Worm (Caenorhabditis elegans) whole organism, L3 larva: Measurements from ENCODE around the gene ZK1098.2.
A peak's percentile ranks its signal among the peaks of the same experiment; 100 is the strongest.

Experiments
- R02D3.7 ChIP-seq: fragments of 150-350 bp; optimal IDR thresholded peaks from 2 replicates; lab custom pipeline; 2014; ENCODE audit warnings: missing biosample characterization, missing genetic modification characterization
- ZK546.5 ChIP-seq: sonication (generic microtip); optimal IDR thresholded peaks from 2 replicates; lab custom pipeline; 2017; ENCODE audit warnings: missing biosample characterization, missing genetic modification characterization
- aly-2 ChIP-seq: fragments of 150-350 bp; optimal IDR thresholded peaks from 2 replicates; lab custom pipeline; 2014; ENCODE audit warnings: missing biosample characterization, missing genetic modification characterization
- ama-1 ChIP-seq: fragments of 150-350 bp; optimal IDR thresholded peaks from 2 replicates; lab custom pipeline; 2018
- ceh-16 ChIP-seq: sonication (generic microtip); optimal IDR thresholded peaks from 2 replicates; lab custom pipeline; 2017; ENCODE audit warnings: missing biosample characterization, missing genetic modification characterization
- ceh-28 ChIP-seq: fragments of 150-350 bp; optimal IDR thresholded peaks from 2 replicates; lab custom pipeline; 2014; ENCODE audit warnings: missing biosample characterization, missing genetic modification reagents, missing genetic modification characterization
- ceh-9 ChIP-seq: sonication (generic microtip); optimal IDR thresholded peaks from 2 replicates; lab custom pipeline; 2018; ENCODE audit warnings: missing biosample characterization, missing genetic modification characterization
- egl-5 ChIP-seq: fragments of 150-350 bp; optimal IDR thresholded peaks from 2 replicates; lab custom pipeline; 2017; ENCODE audit warnings: missing biosample characterization, missing genetic modification reagents, missing genetic modification characterization, inconsistent platforms
- elt-1 ChIP-seq: fragments of 150-350 bp; optimal IDR thresholded peaks from 2 replicates; lab custom pipeline; 2014; ENCODE audit warnings: missing biosample characterization, missing genetic modification characterization
- elt-3 ChIP-seq, 3 experiments: fragments of 150-350 bp in 1 of 3; sonication (generic microtip) in 2 of 3; optimal IDR thresholded peaks; 2 replicates in 2 of 3; 4 replicates in 1 of 3; lab custom pipeline; 2014 to 2017; ENCODE audit warnings: missing biosample characterization in 3 of 3, missing genetic modification characterization in 3 of 3
- eor-1 ChIP-seq, 2 experiments: fragments of 150-350 bp; optimal IDR thresholded peaks; 2 replicates each; lab custom pipeline; 2014 to 2018; ENCODE audit warnings: missing biosample characterization in 2 of 2, missing genetic modification characterization in 2 of 2
- fkh-10 ChIP-seq: sonication (generic microtip); optimal IDR thresholded peaks from 2 replicates; lab custom pipeline; 2017; ENCODE audit warnings: missing biosample characterization, missing genetic modification reagents, missing genetic modification characterization
- fos-1 ChIP-seq: fragments of 150-350 bp; optimal IDR thresholded peaks from 2 replicates; lab custom pipeline; 2014; ENCODE audit warnings: missing biosample characterization, missing genetic modification characterization
- hmg-11 ChIP-seq: sonication (generic microtip); optimal IDR thresholded peaks from 2 replicates; lab custom pipeline; 2016; ENCODE audit warnings: missing genetic modification characterization, missing compliant biosample characterization
- lin-15B ChIP-seq: fragments of 150-350 bp; optimal IDR thresholded peaks from 2 replicates; lab custom pipeline; 2014; ENCODE audit warnings: missing biosample characterization, missing genetic modification characterization
- lsy-12 ChIP-seq: sonication (generic microtip); optimal IDR thresholded peaks from 2 replicates; lab custom pipeline; 2016; ENCODE audit warnings: mild to moderate bottlenecking, missing genetic modification characterization, missing compliant biosample characterization
- mdl-1 ChIP-seq: fragments of 150-350 bp; optimal IDR thresholded peaks from 2 replicates; lab custom pipeline; 2014; ENCODE audit warnings: missing biosample characterization, missing genetic modification characterization
- mml-1 ChIP-seq: fragments of 150-350 bp; sonication (generic microtip); optimal IDR thresholded peaks from 3 replicates; lab custom pipeline; 2014; ENCODE audit warnings: missing biosample characterization, missing genetic modification characterization
- nfya-1 ChIP-seq: sonication (generic microtip); optimal IDR thresholded peaks from 2 replicates; lab custom pipeline; 2017; ENCODE audit warnings: missing genetic modification characterization, mild to moderate bottlenecking, missing compliant biosample characterization, antibody characterized with exemption, moderate library complexity; ENCODE audit not compliant: insufficient read depth
- nhr-237 ChIP-seq: fragments of 150-350 bp; optimal IDR thresholded peaks from 2 replicates; lab custom pipeline; 2014; ENCODE audit warnings: missing biosample characterization, missing genetic modification characterization
- nhr-25 ChIP-seq: sonication (generic microtip); optimal IDR thresholded peaks from 2 replicates; lab custom pipeline; 2017; ENCODE audit warnings: missing biosample characterization, missing genetic modification characterization
- nhr-43 ChIP-seq: sonication (generic microtip); optimal IDR thresholded peaks from 2 replicates; lab custom pipeline; 2016; ENCODE audit warnings: mild to moderate bottlenecking, missing genetic modification characterization, missing compliant biosample characterization; ENCODE audit not compliant: poor library complexity, severe bottlenecking
- nhr-67 ChIP-seq: fragments of 150-350 bp; optimal IDR thresholded peaks from 2 replicates; lab custom pipeline; 2014; ENCODE audit warnings: missing biosample characterization, missing genetic modification characterization
- nhr-77 ChIP-seq: fragments of 150-350 bp; optimal IDR thresholded peaks from 2 replicates; lab custom pipeline; 2014; ENCODE audit warnings: missing biosample characterization, missing genetic modification characterization
- pha-4 ChIP-seq: fragments of 150-350 bp; optimal IDR thresholded peaks from 2 replicates; lab custom pipeline; 2014; ENCODE audit warnings: missing biosample characterization, missing genetic modification reagents, missing genetic modification characterization
- pqm-1 ChIP-seq: fragments of 150-350 bp; optimal IDR thresholded peaks from 2 replicates; lab custom pipeline; 2017; ENCODE audit warnings: missing biosample characterization, missing genetic modification characterization, inconsistent platforms
- sea-2 ChIP-seq: fragments of 150-350 bp; sonication (generic microtip); optimal IDR thresholded peaks from 4 replicates; lab custom pipeline; 2014; ENCODE audit warnings: missing biosample characterization, missing genetic modification reagents, missing genetic modification characterization
- snpc-4 ChIP-seq: fragments of 150-350 bp; optimal IDR thresholded peaks from 2 replicates; lab custom pipeline; 2014; ENCODE audit warnings: missing biosample characterization, missing genetic modification characterization
- tbx-2 ChIP-seq: sonication (generic microtip); optimal IDR thresholded peaks from 2 replicates; lab custom pipeline; 2016; ENCODE audit warnings: mild to moderate bottlenecking, missing genetic modification characterization, missing compliant biosample characterization
- unc-39 ChIP-seq: sonication (generic microtip); optimal IDR thresholded peaks from 4 replicates; lab custom pipeline; 2017; ENCODE audit warnings: missing biosample characterization, missing genetic modification characterization
- unc-62 ChIP-seq: fragments of 150-350 bp; sonication (generic microtip); optimal IDR thresholded peaks from 4 replicates; lab custom pipeline; 2014; ENCODE audit warnings: missing biosample characterization, missing genetic modification reagents, missing genetic modification characterization
- zag-1 ChIP-seq: fragments of 150-350 bp; optimal IDR thresholded peaks from 2 replicates; lab custom pipeline; 2014; ENCODE audit warnings: missing biosample characterization, missing genetic modification characterization
- ztf-4 ChIP-seq: fragments of 150-350 bp; optimal IDR thresholded peaks from 2 replicates; lab custom pipeline; 2014; ENCODE audit warnings: missing biosample characterization, missing genetic modification characterization

ZK1098.2 gene

ce11 chrIII:9521410-9522090 is 7.4 kb upstream of the ZK1098.2 start, which contains the start of the genes clu-1 and prp-40 (continued):
- peak; percentile 69 for TF ChIP-seq fkh-10 (GFP tag; lab: Kevin White, UChicago)
- peak; percentile 92 for TF ChIP-seq nhr-25 (tag; lab: Kevin White, UChicago)

ce11 chrIII:9523581-9523980 is 5.4 kb upstream of the ZK1098.2 start, which contains the start of gene mrps-23:
mrps-23 (minus strand) TSS chrIII:9523672.
- TF ChIP-seq pha-4 (peak; percentile 3), fkh-10 (GFP tag; lab: Kevin White, UChicago) (no peak), eor-1 (tag; optimal IDR thresholded peaks at IDR 0.05; lab: Kevin White, UChicago) (no peak), nfya-1 (tag; lab: Kevin White, UChicago) (peak; percentile 48), lsy-12 (tag; lab: Kevin White, UChicago) (no peak), hmg-11 (peak; percentile 22)
- TF ChIP-seq, all 47 proteins: peak for 3

- TF ChIP-seq ceh-16 (no peak), lin-15B (tag; lab: Kevin White, UChicago) (no peak), lsy-12 (tag; lab: Kevin White, UChicago) (no peak), nhr-77 (tag; lab: Kevin White, UChicago) (no peak), fos-1 (tag; lab: Kevin White, UChicago) (no peak), unc-62 (GFP tag; lab: Kevin White, UChicago) (no peak), elt-1 (tag; lab: Kevin White, UChicago) (no peak)
- TF ChIP-seq, all 47 proteins: peak for 0
Measured at ce11 chrIII:9525252-9525651, 3.7 kb upstream of the ZK1098.2 start, which contains the start of gene trpp-3. trpp-3 (plus strand) TSS chrIII:9525552.

ce11 chrIII:9526851-9527250 is 2.1 kb upstream of the ZK1098.2 start, which contains the start of gene ZK1098.6:
ZK1098.6 (plus strand) TSS chrIII:9527151.
- TF ChIP-seq zag-1 (tag; lab: Kevin White, UChicago) (no peak), elt-3 (tag; optimal IDR thresholded peaks at IDR 0.05; lab: Kevin White, UChicago) (no peak), ama-1 (no peak), lsy-12 (tag; lab: Kevin White, UChicago) (no peak), nhr-43 (no peak), mml-1 (tag; lab: Kevin White, UChicago) (no peak), nhr-25 (tag; lab: Kevin White, UChicago) (no peak), snpc-4 (tag; lab: Kevin White, UChicago) (no peak), pqm-1 (tag; lab: Kevin White, UChicago) (no peak), pha-4 (no peak)

ce11 chrIII:9538655-9539155 is 9.7 kb downstream of the ZK1098.2 start, which contains the start of gene ZK1098.3:
ZK1098.3 (minus strand) TSS chrIII:9538705.
- no peak for TF ChIP-seq fkh-10 (GFP tag; lab: Kevin White, UChicago)
- peak; percentile 44 for TF ChIP-seq nfya-1 (tag; lab: Kevin White, UChicago)
- no peak for TF ChIP-seq unc-62 (GFP tag; lab: Kevin White, UChicago)
- TF ChIP-seq ZK546.5: no peak
- no peak for TF ChIP-seq ceh-9 (tag; lab: Kevin White, UChicago)
- TF ChIP-seq tbx-2 (tag; lab: Kevin White, UChicago): no peak
- peak; percentile 63 for TF ChIP-seq ceh-28 (tag; lab: Kevin White, UChicago)
- TF ChIP-seq nhr-25 (tag; lab: Kevin White, UChicago): no peak
- no peak for TF ChIP-seq nhr-237
- TF ChIP-seq nhr-67 (tag; lab: Kevin White, UChicago): no peak
- TF ChIP-seq pha-4: peak; percentile 67
- TF ChIP-seq pqm-1 (tag; lab: Kevin White, UChicago): no peak
- no peak for TF ChIP-seq R02D3.7
- no peak for TF ChIP-seq egl-5 (tag; lab: Kevin White, UChicago)
- TF ChIP-seq mdl-1 (tag; lab: Kevin White, UChicago): no peak
- TF ChIP-seq sea-2 (GFP tag; lab: Kevin White, UChicago): no peak
- no peak for TF ChIP-seq zag-1 (tag; lab: Kevin White, UChicago)
- TF ChIP-seq ztf-4 (tag; lab: Kevin White, UChicago): no peak
- no peak for TF ChIP-seq elt-1 (tag; lab: Kevin White, UChicago)
- no peak for TF ChIP-seq ama-1
- TF ChIP-seq unc-39 (tag; lab: Kevin White, UChicago): no peak
- no peak for TF ChIP-seq nhr-77 (tag; lab: Kevin White, UChicago)
- TF ChIP-seq fos-1 (tag; lab: Kevin White, UChicago): no peak
- TF ChIP-seq aly-2: no peak
